Worm (Caenorhabditis elegans): ENCODE data around the gene npp-8.

DNA sequence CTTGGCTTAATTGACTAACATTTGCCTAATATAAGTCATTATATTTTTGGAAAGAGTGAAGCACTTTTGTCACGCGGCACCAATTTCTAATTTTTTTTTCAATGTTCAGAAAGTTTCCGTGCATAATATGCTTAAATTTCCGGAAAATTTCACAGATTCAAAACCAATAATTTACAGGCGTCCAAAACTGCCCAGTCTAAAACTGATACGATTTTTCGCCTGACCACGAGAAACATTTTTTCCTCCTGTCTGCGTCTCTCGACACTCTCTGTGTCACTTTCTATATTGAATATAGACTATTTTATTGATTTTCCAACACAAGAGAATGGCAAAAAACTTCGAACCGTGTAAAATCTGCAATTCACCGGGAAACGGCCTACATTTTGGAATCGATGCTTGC, 18.0 kb upstream of the npp-8 start, which contains the start of gene nhr-122:
- TF ChIP-seq unc-62 (GFP tag; optimal IDR thresholded peaks at IDR 0.05) (no peak), egl-27 (tag; optimal IDR thresholded peaks at IDR 0.05) (no peak), R02D3.7 (tag; optimal IDR thresholded peaks at IDR 0.05) (no peak), nhr-12 (tag; optimal IDR thresholded peaks at IDR 0.05) (no peak), lin-13 (GFP tag; optimal IDR thresholded peaks at IDR 0.05) (no peak), zag-1 (tag; optimal IDR thresholded peaks at IDR 0.05) (no peak), alr-1 (tag; optimal IDR thresholded peaks at IDR 0.05) (no peak)

Data from whole organism, L2 larva.